Fruit fly (Drosophila melanogaster) whole organism: ENCODE measurements around the gene CG11726.

Experiments
- CG8478 ChIP-seq: fragments of >200 bp; optimal IDR thresholded peaks from 2 replicates; lab custom pipeline; 2018; ENCODE audit warnings: inconsistent platforms
- Dll ChIP-seq: fragments of >200 bp; optimal IDR thresholded peaks from 2 replicates; lab custom pipeline; 2017
- psq ChIP-seq: fragments of >200 bp; optimal IDR thresholded peaks from 2 replicates; lab custom pipeline; 2017
- usp ChIP-seq: fragments of >200 bp; optimal IDR thresholded peaks from 2 replicates; lab custom pipeline; 2017; ENCODE audit warnings: missing biosample characterization, missing genetic modification characterization, mixed read lengths

DNA sequence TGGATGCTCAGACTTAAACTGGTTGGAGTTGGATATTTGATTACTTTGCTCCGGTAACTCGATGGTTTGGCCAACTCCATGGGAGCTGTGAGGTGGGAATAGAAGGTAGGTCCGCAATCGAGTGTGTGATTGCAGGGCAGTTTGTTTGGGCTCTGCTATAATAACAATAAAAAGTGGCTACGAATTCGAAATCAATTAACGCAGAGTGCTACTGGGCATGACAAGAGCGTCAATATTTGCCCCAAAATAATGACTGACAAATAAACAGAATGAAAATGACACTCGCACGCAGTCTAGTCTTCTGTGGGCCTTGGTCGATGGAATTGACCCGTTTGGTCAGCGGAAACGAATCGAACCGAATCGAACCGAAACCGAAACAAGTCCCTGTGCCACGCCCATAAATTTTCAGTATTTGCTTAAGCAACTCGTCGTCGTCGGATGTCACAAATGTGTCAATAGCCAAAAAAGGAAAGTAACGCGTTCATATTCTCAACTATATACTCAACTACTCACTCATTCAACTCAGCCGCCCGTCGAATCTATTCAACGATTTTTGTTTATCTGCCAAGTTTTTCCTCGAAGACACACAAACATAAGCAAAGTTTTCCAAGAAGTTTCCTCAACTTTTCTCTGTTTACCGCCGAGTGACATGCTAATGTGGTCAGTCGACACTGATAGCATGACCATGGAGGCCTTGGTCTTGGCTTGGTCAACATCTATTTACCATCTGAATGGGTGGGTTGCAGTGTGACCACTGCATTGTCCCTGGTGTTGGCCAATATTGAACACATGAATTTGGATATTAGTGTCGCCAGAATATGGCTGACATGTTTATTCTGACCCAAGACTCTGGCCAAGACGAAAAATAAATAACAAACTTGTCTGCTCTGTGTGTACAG lies 38.8 kb upstream of the CG11726 start:
- no peak for TF ChIP-seq Dll
- no peak for TF ChIP-seq usp (GFP tag; lab: Kevin White, UChicago)
- TF ChIP-seq CG8478 (lab: Kevin White, UChicago), result no peak
- TF ChIP-seq psq (lab: Kevin White, UChicago), result no peak
